Worm (Caenorhabditis elegans) whole organism, young adult: ENCODE results near the gene snf-7.

Experiments
- F33H1.4 ChIP-seq: fragments of 200-800 bp; sonication (Bioruptor generic); IDR thresholded peaks from 2 replicates; pipeline ENCODE4 v1.3.6; 2022; ENCODE audit warnings: missing genetic modification reagents, missing genetic modification characterization, missing compliant biosample characterization
- attf-3 ChIP-seq: fragments of 200-800 bp; sonication (Bioruptor generic); conservative IDR thresholded peaks from 2 replicates; pipeline ENCODE4 v1.3.6; 2022; ENCODE audit warnings: missing genetic modification reagents, missing genetic modification characterization, missing compliant biosample characterization
- sea-2 ChIP-seq: fragments of 200-800 bp; sonication (Bioruptor generic); IDR thresholded peaks from 2 replicates; pipeline ENCODE4 v1.3.6; 2022; ENCODE audit warnings: missing genetic modification characterization, missing compliant biosample characterization

ce11 chrIII:12959286-12959685 lies 46.0 kb upstream of the snf-7 start:
- TF ChIP-seq attf-3 (GFP tag; lab: Robert Waterston, UW) (no peak), F33H1.4 (no peak), sea-2 (no peak)
